Worm (Caenorhabditis elegans): ENCODE results near the gene F10E7.11.

DNA sequence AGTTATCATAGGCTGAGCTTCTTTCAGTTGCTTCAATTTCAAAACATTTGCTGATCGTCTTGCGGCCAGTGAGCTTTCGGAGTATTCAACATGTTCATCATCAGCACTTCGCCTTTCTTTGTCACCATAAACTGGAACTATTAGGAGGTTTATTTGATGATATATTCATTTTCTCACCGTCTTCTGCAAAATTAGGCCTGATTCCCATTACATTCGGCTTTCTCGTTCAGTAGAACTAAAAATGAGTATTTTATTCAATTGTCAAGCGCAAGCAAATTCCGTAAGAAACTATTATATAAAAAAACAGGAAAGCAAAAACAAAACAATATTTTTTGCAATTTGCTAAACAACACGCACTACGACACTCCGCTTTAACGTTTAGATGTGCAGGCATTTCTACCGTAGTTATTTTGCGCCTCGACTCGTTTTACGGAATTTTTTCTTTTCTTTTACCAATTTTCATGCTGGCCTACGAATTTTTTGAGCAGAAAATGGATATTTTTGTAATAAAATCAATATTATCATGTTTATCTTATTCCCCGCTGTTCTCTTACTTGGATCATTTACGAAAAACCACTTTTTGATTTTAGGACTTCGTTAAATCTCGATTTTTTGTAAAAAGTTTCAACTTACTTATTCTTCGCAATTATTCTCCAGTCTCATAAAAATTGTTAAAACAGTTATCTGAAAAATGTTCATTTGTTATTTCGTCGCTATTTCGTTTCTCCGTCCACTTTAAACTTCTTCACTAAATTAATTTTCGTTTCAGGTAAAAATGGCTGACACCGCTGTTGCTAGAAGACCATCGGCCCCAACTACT lies 17.7 kb downstream of the F10E7.11 start, which contains the start of the genes farl-11 and rpl-33:
- TF ChIP-seq nhr-237 (tag; optimal IDR thresholded peaks at IDR 0.05): no peak
- peak; percentile 84 for TF ChIP-seq lin-39 (tag; optimal IDR thresholded peaks at IDR 0.05)
- TF ChIP-seq ceh-82 (tag; optimal IDR thresholded peaks at IDR 0.05): no peak
- no peak for TF ChIP-seq unc-62 (GFP tag; optimal IDR thresholded peaks at IDR 0.05)
- no peak for TF ChIP-seq sea-2 (GFP tag; optimal IDR thresholded peaks at IDR 0.05)
